Fruit fly (Drosophila melanogaster) whole organism, prepupa: Measurements from ENCODE around the gene CG14013.

Source experiments
- Blimp-1 ChIP-seq: fragments of 200-800 bp; sonication (Bioruptor generic); optimal IDR thresholded peaks from 3 replicates; lab custom pipeline; 2017; ENCODE audit warnings: missing biosample characterization, missing genetic modification characterization, mild to moderate bottlenecking, moderate library complexity, missing genetic modification reagents
- CG10631 ChIP-seq: fragments of 200-800 bp; sonication (Bioruptor generic); optimal IDR thresholded peaks from 2 replicates; lab custom pipeline; 2016; ENCODE audit warnings: missing biosample characterization, missing genetic modification characterization
- CG10669 ChIP-seq: fragments of 200-800 bp; sonication (Bioruptor generic); optimal IDR thresholded peaks from 3 replicates; lab custom pipeline; 2018; ENCODE audit warnings: missing biosample characterization, mild to moderate bottlenecking, missing genetic modification characterization, moderate library complexity
- CG11294 ChIP-seq: fragments of 200-800 bp; sonication (Bioruptor generic); IDR thresholded peaks from 2 replicates; pipeline ENCODE4 v1.3.6; 2022; ENCODE audit warnings: missing biosample characterization, missing genetic modification characterization
- CG11762 ChIP-seq: fragments of 200-800 bp; sonication (Bioruptor generic); optimal IDR thresholded peaks from 3 replicates; lab custom pipeline; 2016; ENCODE audit warnings: missing biosample characterization, missing genetic modification characterization; ENCODE audit not compliant: insufficient read depth
- CG11902 ChIP-seq: fragments of 200-800 bp; sonication (Bioruptor generic); optimal IDR thresholded peaks from 3 replicates; lab custom pipeline; 2016; ENCODE audit warnings: missing biosample characterization, missing genetic modification characterization
- CG15336 ChIP-seq: fragments of 200-800 bp; sonication (Bioruptor generic); IDR thresholded peaks from 2 replicates; pipeline ENCODE4 v1.3.6; 2022; ENCODE audit warnings: missing biosample characterization, missing genetic modification characterization
- CG16779 ChIP-seq: fragments of 200-800 bp; sonication (Bioruptor generic); optimal IDR thresholded peaks from 3 replicates; lab custom pipeline; 2017; ENCODE audit warnings: missing biosample characterization, mild to moderate bottlenecking, missing genetic modification characterization
- CG31627 ChIP-seq: fragments of 200-800 bp; sonication (Bioruptor generic); optimal IDR thresholded peaks from 3 replicates; lab custom pipeline; 2016; ENCODE audit warnings: missing biosample characterization, missing genetic modification characterization
- CG32006 ChIP-seq: fragments of 200-800 bp; sonication (Bioruptor generic); optimal IDR thresholded peaks from 3 replicates; lab custom pipeline; 2017; ENCODE audit warnings: missing biosample characterization, mild to moderate bottlenecking, missing genetic modification characterization
- CG34406 ChIP-seq: fragments of 200-800 bp; sonication (Bioruptor generic); optimal IDR thresholded peaks from 3 replicates; lab custom pipeline; 2016; ENCODE audit warnings: missing biosample characterization, missing genetic modification characterization
- CG4318 ChIP-seq: fragments of 200-800 bp; sonication (Bioruptor generic); optimal IDR thresholded peaks from 3 replicates; lab custom pipeline; 2017; ENCODE audit warnings: missing biosample characterization, mild to moderate bottlenecking, missing genetic modification characterization
- CG6163 ChIP-seq: fragments of 200-800 bp; sonication (Bioruptor generic); IDR thresholded peaks from 3 replicates; pipeline ENCODE4 v1.3.6; 2022; ENCODE audit warnings: missing biosample characterization, missing genetic modification characterization
- CG6808 ChIP-seq: fragments of 200-800 bp; sonication (Bioruptor generic); optimal IDR thresholded peaks from 3 replicates; lab custom pipeline; 2017; ENCODE audit warnings: missing biosample characterization, missing genetic modification characterization, mild to moderate bottlenecking, moderate library complexity, missing genetic modification reagents
- CG6854 ChIP-seq: fragments of 200-800 bp; sonication (Bioruptor generic); optimal IDR thresholded peaks from 2 replicates; lab custom pipeline; 2017; ENCODE audit warnings: missing biosample characterization, mild to moderate bottlenecking, missing genetic modification characterization
- CG7368 ChIP-seq: fragments of 200-800 bp; sonication (Bioruptor generic); optimal IDR thresholded peaks from 3 replicates; lab custom pipeline; 2016; ENCODE audit warnings: missing biosample characterization, missing genetic modification characterization
- CG8119 ChIP-seq: fragments of 200-800 bp; sonication (Bioruptor generic); IDR thresholded peaks from 3 replicates; pipeline ENCODE4 v1.3.6; 2022; ENCODE audit warnings: missing biosample characterization, missing genetic modification characterization
- CG8632 ChIP-seq: fragments of 200-800 bp; sonication (Bioruptor generic); optimal IDR thresholded peaks from 3 replicates; lab custom pipeline; 2016; ENCODE audit warnings: missing biosample characterization, missing genetic modification characterization
- CG9139 ChIP-seq: fragments of 200-800 bp; sonication (Bioruptor generic); optimal IDR thresholded peaks from 3 replicates; lab custom pipeline; 2017; ENCODE audit warnings: missing biosample characterization, mild to moderate bottlenecking, missing genetic modification characterization
- Eip78C ChIP-seq: fragments of 200-800 bp; sonication (Bioruptor generic); peaks from one replicate; lab custom pipeline; 2016; ENCODE audit warnings: missing biosample characterization, missing genetic modification characterization
- Eip93F ChIP-seq: fragments of 200-800 bp; sonication (Bioruptor generic); optimal IDR thresholded peaks from 2 replicates; lab custom pipeline; 2016; ENCODE audit warnings: missing biosample characterization, mild to moderate bottlenecking, missing genetic modification characterization
- Ets21C ChIP-seq: fragments of 200-800 bp; sonication (Bioruptor generic); optimal IDR thresholded peaks from 3 replicates; lab custom pipeline; 2016; ENCODE audit warnings: missing biosample characterization, missing genetic modification characterization
- Ets96B ChIP-seq: fragments of 200-800 bp; optimal IDR thresholded peaks from 2 replicates; lab custom pipeline; 2019; ENCODE audit warnings: missing biosample characterization, mild to moderate bottlenecking, missing genetic modification characterization, moderate library complexity
- Gug ChIP-seq: fragments of 200-800 bp; sonication (Bioruptor generic); IDR thresholded peaks from 2 replicates; pipeline ENCODE4 v1.3.6; 2022; ENCODE audit warnings: missing biosample characterization, missing genetic modification characterization
- Hr38 ChIP-seq: sonication (Bioruptor generic); optimal IDR thresholded peaks from 2 replicates; lab custom pipeline; 2016; ENCODE audit warnings: missing biosample characterization, missing genetic modification characterization
- Hr39 ChIP-seq: fragments of 200-800 bp; sonication (Bioruptor generic); optimal IDR thresholded peaks from 2 replicates; lab custom pipeline; 2016; ENCODE audit warnings: missing biosample characterization, missing genetic modification characterization
- Lpt ChIP-seq: fragments of 200-800 bp; sonication (Bioruptor generic); optimal IDR thresholded peaks from 3 replicates; lab custom pipeline; 2016; ENCODE audit warnings: missing biosample characterization, missing genetic modification characterization
- Met ChIP-seq: fragments of 200-800 bp; sonication (Bioruptor generic); optimal IDR thresholded peaks from 3 replicates; lab custom pipeline; 2016; ENCODE audit warnings: missing biosample characterization, missing genetic modification characterization
- Sox15 ChIP-seq: fragments of 200-800 bp; sonication (Bioruptor generic); optimal IDR thresholded peaks from 3 replicates; lab custom pipeline; 2016; ENCODE audit warnings: missing biosample characterization, missing genetic modification characterization
- acj6 ChIP-seq: fragments of 200-800 bp; sonication (Bioruptor generic); optimal IDR thresholded peaks from 3 replicates; lab custom pipeline; 2016; ENCODE audit warnings: missing biosample characterization, missing genetic modification characterization
- cyc ChIP-seq: fragments of 200-800 bp; sonication (Bioruptor generic); optimal IDR thresholded peaks from 3 replicates; lab custom pipeline; 2016; ENCODE audit warnings: missing biosample characterization, missing genetic modification characterization
- dac ChIP-seq: fragments of 200-800 bp; sonication (Bioruptor generic); optimal IDR thresholded peaks from 2 replicates; lab custom pipeline; 2017; ENCODE audit warnings: missing biosample characterization, mild to moderate bottlenecking, missing genetic modification characterization
- dsx ChIP-seq: fragments of 200-800 bp; optimal IDR thresholded peaks from 3 replicates; lab custom pipeline; 2019; ENCODE audit warnings: missing biosample characterization, mild to moderate bottlenecking, missing genetic modification characterization, moderate library complexity; ENCODE audit not compliant: poor library complexity, severe bottlenecking
- eg ChIP-seq: fragments of 200-800 bp; sonication (Bioruptor generic); IDR thresholded peaks from 3 replicates; pipeline ENCODE4 v1.3.6; 2022; ENCODE audit warnings: missing biosample characterization, missing genetic modification characterization
- esn ChIP-seq: fragments of 200-800 bp; sonication (Bioruptor generic); optimal IDR thresholded peaks from 2 replicates; lab custom pipeline; 2016; ENCODE audit warnings: missing biosample characterization, mild to moderate bottlenecking, missing genetic modification characterization, moderate library complexity
- fd59A ChIP-seq: fragments of 200-800 bp; sonication (Bioruptor generic); optimal IDR thresholded peaks from 2 replicates; lab custom pipeline; 2017; ENCODE audit warnings: missing biosample characterization, mild to moderate bottlenecking, missing genetic modification characterization, missing genetic modification reagents
- fkh ChIP-seq: fragments of 200-800 bp; sonication (Bioruptor generic); optimal IDR thresholded peaks from 3 replicates; lab custom pipeline; 2017; ENCODE audit warnings: missing biosample characterization, mild to moderate bottlenecking, missing genetic modification characterization, moderate library complexity
- pdm3 ChIP-seq: fragments of 200-800 bp; sonication (Bioruptor generic); optimal IDR thresholded peaks from 3 replicates; lab custom pipeline; 2016; ENCODE audit warnings: missing biosample characterization, missing genetic modification characterization
- salr ChIP-seq, 2 experiments: fragments of 200-800 bp; sonication (Bioruptor generic); optimal IDR thresholded peaks; 3 replicates each; lab custom pipeline; 2016 to 2018; ENCODE audit warnings: missing biosample characterization in 2 of 2, missing genetic modification characterization in 2 of 2, mild to moderate bottlenecking in 1 of 2
- spab ChIP-seq: fragments of 200-800 bp; sonication (Bioruptor generic); optimal IDR thresholded peaks from 2 replicates; lab custom pipeline; 2017; ENCODE audit warnings: missing biosample characterization, mild to moderate bottlenecking, missing genetic modification characterization, missing genetic modification reagents
- ss ChIP-seq, 2 experiments: fragments of 200-800 bp; sonication (Bioruptor generic); optimal IDR thresholded peaks; 2 replicates in 1 of 2; 3 replicates in 1 of 2; lab custom pipeline; 2017 to 2018; ENCODE audit warnings: mild to moderate bottlenecking in 2 of 2, missing biosample characterization in 2 of 2, missing genetic modification characterization in 2 of 2, moderate library complexity in 1 of 2
- svp ChIP-seq: fragments of 200-800 bp; sonication (Bioruptor generic); peaks from one replicate; lab custom pipeline; 2016; ENCODE audit warnings: missing biosample characterization, missing genetic modification characterization
- vri ChIP-seq: fragments of 200-800 bp; sonication (Bioruptor generic); optimal IDR thresholded peaks from 3 replicates; lab custom pipeline; 2016; ENCODE audit warnings: missing biosample characterization, mild to moderate bottlenecking, missing genetic modification characterization

CG14013 gene

DNA sequence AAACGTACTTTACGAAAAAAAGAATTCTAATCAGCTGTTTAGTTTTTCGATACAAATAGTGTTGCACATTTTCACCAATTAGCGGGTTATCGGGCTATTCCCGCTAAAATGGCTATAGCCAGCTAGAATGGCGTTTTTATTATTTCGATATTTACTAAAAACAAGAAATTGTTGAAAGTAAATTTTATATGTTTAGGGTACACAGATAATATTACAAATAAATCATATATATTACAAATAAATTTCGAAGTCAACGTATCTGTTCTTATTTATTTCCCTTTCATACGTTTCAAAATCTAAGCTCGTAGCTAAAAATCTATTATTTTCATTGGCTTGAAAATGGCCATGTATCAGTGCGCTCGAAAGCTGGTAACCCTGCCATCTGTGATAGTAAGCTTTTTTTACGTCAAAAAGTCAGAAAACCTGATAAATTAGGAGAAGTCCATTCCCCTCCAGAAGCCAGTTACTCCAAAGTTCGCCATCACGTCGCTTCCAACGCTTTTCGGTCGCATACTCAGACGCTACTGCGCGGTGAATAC lies 33.7 kb downstream of the CG14013 start, which contains the start of the genes CG7382 and cl (continued):
- no peak for TF ChIP-seq Met
- TF ChIP-seq CG6854 (GFP tag; lab: Kevin White, UChicago), result no peak
- no peak for TF ChIP-seq CG16779 (tag; lab: Kevin White, UChicago)
- peak; percentile 38 for TF ChIP-seq Hr39 (GFP tag; lab: Kevin White, UChicago)
- no peak for TF ChIP-seq CG11294 (GFP tag; lab: Robert Waterston, UW)
- TF ChIP-seq CG15336 (GFP tag; lab: Robert Waterston, UW), result no peak
- TF ChIP-seq CG7368 (GFP tag; lab: Kevin White, UChicago), result no peak
- no peak for TF ChIP-seq fkh
- no peak for TF ChIP-seq fd59A (GFP tag; lab: Kevin White, UChicago)
- no peak for TF ChIP-seq CG8119 (GFP tag; lab: Robert Waterston, UW)
- TF ChIP-seq Lpt (GFP tag; lab: Kevin White, UChicago), result no peak
- TF ChIP-seq pdm3, result no peak
- no peak for TF ChIP-seq CG8632
- peak; percentile 1 for TF ChIP-seq CG34406 (GFP tag; lab: Kevin White, UChicago)
- TF ChIP-seq CG11902 (GFP tag; lab: Kevin White, UChicago), result peak; percentile 9
- TF ChIP-seq salr (GFP tag; optimal IDR thresholded peaks at IDR 0.05; lab: Kevin White, UChicago), result no peak
- TF ChIP-seq CG6808 (GFP tag; lab: Kevin White, UChicago), result peak; percentile 22

DNA sequence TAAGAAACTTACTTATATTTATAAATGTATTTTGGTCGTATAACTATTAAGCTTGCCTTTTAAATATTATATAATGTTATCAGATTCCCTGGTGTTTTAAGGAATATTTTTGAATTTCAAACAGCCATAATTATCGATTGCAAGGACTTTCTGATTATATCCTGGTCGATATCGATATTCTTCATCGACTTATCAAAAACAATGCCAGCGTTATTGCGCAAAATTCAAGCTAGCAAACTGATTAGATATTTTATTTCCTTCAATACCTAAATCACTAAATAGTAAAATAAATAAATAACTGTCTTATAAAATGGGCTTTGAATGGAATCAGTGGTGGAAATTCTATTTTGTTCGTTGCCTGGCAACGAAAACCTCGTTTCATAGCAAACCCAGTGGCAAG lies 36.3 kb downstream of the CG14013 start, which contains the start of gene CG14020:
Gene CG14020 (plus strand): TSS at position 345 of the 400 bp plus-strand sequence.
- TF ChIP-seq eg (GFP tag; lab: Robert Waterston, UW), result no peak
- no peak for TF ChIP-seq CG31627 (GFP tag; lab: Kevin White, UChicago)
- TF ChIP-seq pdm3, result no peak
- no peak for TF ChIP-seq CG11762 (GFP tag; lab: Kevin White, UChicago)
- TF ChIP-seq svp (GFP tag; lab: Kevin White, UChicago), result no peak
- TF ChIP-seq Blimp-1 (GFP tag; lab: Kevin White, UChicago), result no peak
- TF ChIP-seq CG32006, result no peak
- no peak for TF ChIP-seq spab (GFP tag; lab: Kevin White, UChicago)
- no peak for TF ChIP-seq ss (GFP tag; optimal IDR thresholded peaks at IDR 0.05; lab: Kevin White, UChicago)
- no peak for TF ChIP-seq Ets21C (GFP tag; lab: Kevin White, UChicago)
- no peak for TF ChIP-seq Sox15 (GFP tag; lab: Kevin White, UChicago)
- no peak for TF ChIP-seq CG7368 (GFP tag; lab: Kevin White, UChicago)
- TF ChIP-seq CG11294 (GFP tag; lab: Robert Waterston, UW), result no peak
- TF ChIP-seq vri, result no peak
- no peak for TF ChIP-seq CG10669 (GFP tag; lab: Kevin White, UChicago)

DNA sequence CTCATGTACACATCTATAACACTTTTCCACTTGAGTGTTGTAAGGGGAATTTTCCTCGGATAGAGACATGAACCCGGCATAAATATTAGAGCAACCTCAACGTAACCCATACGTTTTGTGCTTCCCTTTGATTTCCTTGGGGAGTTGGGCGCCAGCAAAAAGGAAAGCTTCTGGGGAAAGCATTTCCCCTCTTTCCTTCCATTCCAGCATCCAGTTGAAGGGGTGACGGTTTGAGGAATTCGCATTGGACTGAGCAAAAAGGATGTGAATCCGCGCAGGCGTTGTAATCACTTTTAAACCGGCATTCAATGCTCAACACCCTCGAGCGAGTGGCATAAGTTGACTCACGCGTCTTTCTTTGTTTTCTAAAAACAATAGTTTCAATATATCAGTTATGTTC lies 38.7 kb downstream of the CG14013 start:
- no peak for TF ChIP-seq CG9139
- TF ChIP-seq cyc (GFP tag; lab: Kevin White, UChicago), result no peak
- TF ChIP-seq Hr38 (GFP tag; lab: Kevin White, UChicago), result no peak

DNA sequence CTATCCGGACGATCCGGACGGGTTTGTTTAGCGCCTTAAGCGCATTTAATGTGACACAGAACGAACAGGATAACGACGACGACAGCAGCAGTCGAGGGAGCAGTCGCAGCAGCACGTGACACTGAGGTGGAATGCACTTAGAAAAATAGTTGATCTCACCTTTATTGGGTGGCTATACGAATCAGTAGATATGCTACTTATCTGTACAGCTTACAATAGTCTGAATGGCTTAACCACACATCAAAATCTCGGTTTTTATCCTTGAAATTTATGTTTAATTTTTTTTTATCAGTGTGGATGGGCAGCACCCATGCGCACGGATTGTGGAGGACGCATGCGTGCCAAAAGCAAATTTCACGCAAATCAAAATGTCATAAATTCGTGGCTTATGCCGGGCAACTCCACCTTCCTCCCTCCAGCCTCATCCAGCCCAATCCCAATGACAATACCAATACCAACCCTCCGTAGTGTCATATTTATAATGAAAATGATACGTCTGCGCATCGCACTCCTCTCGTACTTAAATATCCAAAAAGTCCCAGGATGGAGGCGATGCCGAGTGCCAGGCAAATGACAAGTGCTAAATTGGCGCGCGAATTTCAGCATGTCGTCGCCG lies 45.7 kb downstream of the CG14013 start:
- TF ChIP-seq dac (no peak), acj6 (no peak), CG6163 (GFP tag; lab: Robert Waterston, UW) (peak; percentile 47; the same call in 1 of the 3 replicates), Ets21C (GFP tag; lab: Kevin White, UChicago) (no peak), dsx (GFP tag; lab: Kevin White, UChicago) (peak; percentile 4), Eip93F (GFP tag; lab: Kevin White, UChicago) (no peak), Eip78C (peak; percentile 70), esn (GFP tag; lab: Kevin White, UChicago) (peak; percentile 20), Ets96B (tag; lab: Kevin White, UChicago) (peak; percentile 39), fd59A (GFP tag; lab: Kevin White, UChicago) (peak; percentile 16), CG32006 (no peak), CG7368 (GFP tag; lab: Kevin White, UChicago) (peak; percentile 7), CG10631 (GFP tag; lab: Kevin White, UChicago) (no peak), CG16779 (tag; lab: Kevin White, UChicago) (no peak), CG4318 (GFP tag; lab: Kevin White, UChicago) (no peak), spab (GFP tag; lab: Kevin White, UChicago) (peak; percentile 1), CG9139 (no peak), svp (GFP tag; lab: Kevin White, UChicago) (peak; percentile 78), Lpt (GFP tag; lab: Kevin White, UChicago) (no peak), Gug (GFP tag; lab: Robert Waterston, UW) (no peak), cyc (GFP tag; lab: Kevin White, UChicago) (peak; percentile 11), CG10669 (GFP tag; lab: Kevin White, UChicago) (peak; percentile 28), CG11294 (GFP tag; lab: Robert Waterston, UW) (no peak), CG34406 (GFP tag; lab: Kevin White, UChicago) (no peak)
